Fruit fly (Drosophila melanogaster) whole organism, embryonic: ENCODE data around the gene Irbp.

Experiments used
- ATbp ChIP-seq: fragments of 200-800 bp; sonication (Bioruptor generic); optimal IDR thresholded peaks from 2 replicates; lab custom pipeline; 2017; ENCODE audit warnings: missing biosample characterization, mild to moderate bottlenecking, missing genetic modification characterization, missing genetic modification reagents
- CG11723 ChIP-seq: fragments of 200-800 bp; sonication (Bioruptor generic); optimal IDR thresholded peaks from 2 replicates; lab custom pipeline; 2017; ENCODE audit warnings: missing biosample characterization, mild to moderate bottlenecking, missing genetic modification characterization
- CG13123 ChIP-seq: fragments of 200-800 bp; sonication (Bioruptor generic); optimal IDR thresholded peaks from 2 replicates; lab custom pipeline; 2016; ENCODE audit warnings: missing biosample characterization, missing genetic modification characterization
- CG13287 ChIP-seq: fragments of 200-800 bp; sonication (Bioruptor generic); IDR thresholded peaks from 2 replicates; pipeline ENCODE4 v1.3.6; 2022; ENCODE audit warnings: missing biosample characterization, missing genetic modification characterization; ENCODE audit not compliant: partially characterized antibody
- CG14710 ChIP-seq: fragments of 200-800 bp; sonication (Bioruptor generic); optimal IDR thresholded peaks from 3 replicates; lab custom pipeline; 2019; ENCODE audit warnings: missing biosample characterization, mild to moderate bottlenecking, missing genetic modification characterization, moderate library complexity
- CG1529 ChIP-seq: fragments of 200-800 bp; sonication (Bioruptor generic); optimal IDR thresholded peaks from 3 replicates; lab custom pipeline; 2018; ENCODE audit warnings: missing biosample characterization, missing genetic modification characterization
- CG17612 ChIP-seq: fragments of 200-800 bp; sonication (Bioruptor generic); IDR thresholded peaks from 2 replicates; pipeline ENCODE4 v1.3.6; 2022; ENCODE audit warnings: missing biosample characterization, missing genetic modification characterization
- CG1792 ChIP-seq: fragments of 200-800 bp; sonication (Bioruptor generic); optimal IDR thresholded peaks from 2 replicates; lab custom pipeline; 2016; ENCODE audit warnings: missing biosample characterization, missing genetic modification characterization
- CG18619 ChIP-seq: fragments of 200-800 bp; sonication (Bioruptor generic); optimal IDR thresholded peaks from 3 replicates; lab custom pipeline; 2017; ENCODE audit warnings: missing biosample characterization, mild to moderate bottlenecking, missing genetic modification characterization
- CG34376 ChIP-seq: fragments of 200-800 bp; sonication (Bioruptor generic); optimal IDR thresholded peaks from 2 replicates; lab custom pipeline; 2018; ENCODE audit warnings: missing biosample characterization, mild to moderate bottlenecking, missing genetic modification characterization
- CG42726 ChIP-seq: fragments of 200-800 bp; sonication (Bioruptor generic); IDR thresholded peaks from 2 replicates; pipeline ENCODE4 v1.3.6; 2022; ENCODE audit warnings: missing biosample characterization, missing genetic modification characterization; ENCODE audit not compliant: partially characterized antibody
- CG6654 ChIP-seq: fragments of 200-800 bp; sonication (Bioruptor generic); optimal IDR thresholded peaks from 2 replicates; lab custom pipeline; 2017; ENCODE audit warnings: missing biosample characterization, mild to moderate bottlenecking, missing genetic modification characterization
- CG6791 ChIP-seq: fragments of 200-800 bp; sonication (Bioruptor generic); IDR thresholded peaks from 3 replicates; pipeline ENCODE4 v1.3.6; 2022; ENCODE audit warnings: missing biosample characterization, missing genetic modification characterization; ENCODE audit not compliant: partially characterized antibody
- CG7963 ChIP-seq: fragments of 200-800 bp; sonication (Bioruptor generic); IDR thresholded peaks from 3 replicates; pipeline ENCODE4 v1.3.6; 2022; ENCODE audit warnings: missing biosample characterization, missing genetic modification characterization; ENCODE audit not compliant: partially characterized antibody
- CG8359 ChIP-seq: fragments of 200-800 bp; sonication (Bioruptor generic); optimal IDR thresholded peaks from 2 replicates; lab custom pipeline; 2017; ENCODE audit warnings: missing biosample characterization, mild to moderate bottlenecking, missing genetic modification characterization, borderline replicate concordance
- CG8478 ChIP-seq: fragments of >200 bp; optimal IDR thresholded peaks from 2 replicates; lab custom pipeline; 2018
- CG8765 ChIP-seq: fragments of 200-800 bp; sonication (Bioruptor generic); IDR thresholded peaks from 2 replicates; pipeline ENCODE4 v1.3.6; 2022; ENCODE audit warnings: missing biosample characterization, missing genetic modification characterization
- CG9437 ChIP-seq: fragments of 200-800 bp; sonication (Bioruptor generic); optimal IDR thresholded peaks from 2 replicates; lab custom pipeline; 2018; ENCODE audit warnings: missing biosample characterization, mild to moderate bottlenecking, missing genetic modification characterization
- CkIIα-i1 ChIP-seq: fragments of 200-800 bp; sonication (Bioruptor generic); IDR thresholded peaks from 2 replicates; pipeline ENCODE4 v1.3.6; 2022; ENCODE audit warnings: missing biosample characterization, missing genetic modification characterization
- CoRest ChIP-seq: fragments of 200-800 bp; sonication (Bioruptor generic); optimal IDR thresholded peaks from 3 replicates; lab custom pipeline; 2018; ENCODE audit warnings: missing biosample characterization, mild to moderate bottlenecking, missing genetic modification characterization, moderate library complexity
- Dll ChIP-seq: fragments of 200-800 bp; sonication (Bioruptor generic); IDR thresholded peaks from 4 replicates; pipeline ENCODE4 v1.3.6; 2022; ENCODE audit warnings: missing biosample characterization, missing genetic modification characterization; ENCODE audit not compliant: partially characterized antibody
- Doc2 ChIP-seq: fragments of 200-800 bp; sonication (Bioruptor generic); IDR thresholded peaks from 2 replicates; pipeline ENCODE4 v1.3.6; 2022; ENCODE audit warnings: missing biosample characterization, missing genetic modification characterization
- Dp ChIP-seq: fragments of 200-800 bp; sonication (Bioruptor generic); optimal IDR thresholded peaks from 2 replicates; lab custom pipeline; 2018; ENCODE audit warnings: missing biosample characterization, mild to moderate bottlenecking, missing genetic modification characterization, moderate library complexity
- E2f2 ChIP-seq: fragments of 200-800 bp; sonication (Bioruptor generic); IDR thresholded peaks from 2 replicates; pipeline ENCODE4 v1.3.6; 2022; ENCODE audit warnings: missing biosample characterization, missing genetic modification characterization
- Hsf ChIP-seq: fragments of 200-800 bp; sonication (Bioruptor generic); optimal IDR thresholded peaks from 3 replicates; lab custom pipeline; 2016; ENCODE audit warnings: missing biosample characterization, missing genetic modification characterization
- Jarid2 ChIP-seq: fragments of 200-800 bp; sonication (Bioruptor generic); optimal IDR thresholded peaks from 3 replicates; lab custom pipeline; 2017; ENCODE audit warnings: mild to moderate bottlenecking, missing biosample characterization, missing genetic modification reagents, missing genetic modification characterization
- Lhr ChIP-seq: fragments of 200-800 bp; sonication (Bioruptor generic); optimal IDR thresholded peaks from 3 replicates; lab custom pipeline; 2017; ENCODE audit warnings: mild to moderate bottlenecking, missing biosample characterization, missing genetic modification reagents, missing genetic modification characterization
- MTF-1 ChIP-seq: fragments of 200-800 bp; sonication (Bioruptor generic); optimal IDR thresholded peaks from 2 replicates; lab custom pipeline; 2018; ENCODE audit warnings: missing biosample characterization, mild to moderate bottlenecking, missing genetic modification characterization, borderline replicate concordance
- Rfx ChIP-seq: fragments of 200-800 bp; sonication (Bioruptor generic); IDR thresholded peaks from 2 replicates; pipeline ENCODE4 v1.3.6; 2022; ENCODE audit warnings: missing biosample characterization, missing genetic modification characterization
- Rx ChIP-seq: fragments of 200-800 bp; sonication (Bioruptor generic); IDR thresholded peaks from 2 replicates; pipeline ENCODE4 v1.3.6; 2022; ENCODE audit warnings: missing biosample characterization, missing genetic modification characterization
- Sry-δ ChIP-seq: fragments of 200-800 bp; sonication (Bioruptor generic); optimal IDR thresholded peaks from 2 replicates; lab custom pipeline; 2016; ENCODE audit warnings: missing biosample characterization, missing genetic modification characterization
- chinmo ChIP-seq: fragments of 200-800 bp; sonication (Bioruptor generic); IDR thresholded peaks from 4 replicates; pipeline ENCODE4 v1.3.6; 2022; ENCODE audit warnings: missing biosample characterization, missing genetic modification characterization; ENCODE audit not compliant: partially characterized antibody
- ci ChIP-seq: fragments of 200-800 bp; sonication (Bioruptor generic); IDR thresholded peaks from 3 replicates; pipeline ENCODE4 v1.3.6; 2022; ENCODE audit warnings: missing biosample characterization, missing genetic modification characterization
- crp ChIP-seq, 2 experiments: fragments of 200-800 bp; sonication (Bioruptor generic); optimal IDR thresholded peaks; 2 replicates in 1 of 2; 3 replicates in 1 of 2; lab custom pipeline; 2017; ENCODE audit warnings: missing biosample characterization in 2 of 2, missing genetic modification characterization in 2 of 2, mild to moderate bottlenecking in 1 of 2, moderate library complexity in 1 of 2
- cwo ChIP-seq: fragments of 200-800 bp; sonication (Bioruptor generic); optimal IDR thresholded peaks from 3 replicates; lab custom pipeline; 2017; ENCODE audit warnings: missing biosample characterization, missing genetic modification characterization, mild to moderate bottlenecking, moderate library complexity, missing genetic modification reagents
- dan ChIP-seq: fragments of 200-800 bp; sonication (Bioruptor generic); IDR thresholded peaks from 2 replicates; pipeline ENCODE4 v1.3.6; 2022; ENCODE audit warnings: missing biosample characterization, missing genetic modification characterization
- ewg ChIP-seq: fragments of 200-800 bp; sonication (Bioruptor generic); optimal IDR thresholded peaks from 3 replicates; lab custom pipeline; 2017; ENCODE audit warnings: mild to moderate bottlenecking, missing biosample characterization, missing genetic modification reagents, missing genetic modification characterization
- fd64A ChIP-seq: fragments of 200-800 bp; sonication (Bioruptor generic); optimal IDR thresholded peaks from 3 replicates; lab custom pipeline; 2018; ENCODE audit warnings: missing biosample characterization, mild to moderate bottlenecking, missing genetic modification characterization
- ind ChIP-seq: fragments of 200-800 bp; sonication (Bioruptor generic); optimal IDR thresholded peaks from 3 replicates; lab custom pipeline; 2016; ENCODE audit warnings: missing biosample characterization, missing genetic modification characterization
- inv ChIP-seq: fragments of 200-800 bp; sonication (Bioruptor generic); IDR thresholded peaks from 2 replicates; pipeline ENCODE4 v1.3.6; 2022; ENCODE audit warnings: missing biosample characterization, missing genetic modification characterization; ENCODE audit not compliant: partially characterized antibody
- ken ChIP-seq: fragments of 200-800 bp; sonication (Bioruptor generic); IDR thresholded peaks from 3 replicates; pipeline ENCODE4 v1.3.6; 2022; ENCODE audit warnings: missing biosample characterization, missing genetic modification characterization
- pita ChIP-seq: fragments of 200-800 bp; sonication (Bioruptor generic); optimal IDR thresholded peaks from 2 replicates; lab custom pipeline; 2017; ENCODE audit warnings: missing biosample characterization, mild to moderate bottlenecking, missing genetic modification characterization
- sna ChIP-seq: fragments of 200-800 bp; sonication (Bioruptor generic); IDR thresholded peaks from 2 replicates; pipeline ENCODE4 v1.3.6; 2022; ENCODE audit warnings: missing biosample characterization, missing genetic modification characterization; ENCODE audit not compliant: partially characterized antibody
- stwl ChIP-seq: fragments of 200-800 bp; sonication (Bioruptor generic); optimal IDR thresholded peaks from 3 replicates; lab custom pipeline; 2018; ENCODE audit warnings: missing biosample characterization, mild to moderate bottlenecking, missing genetic modification characterization, moderate library complexity
- ttk ChIP-seq: fragments of 200-800 bp; sonication (Bioruptor generic); IDR thresholded peaks from 2 replicates; pipeline ENCODE4 v2.1.2; 2022; ENCODE audit warnings: missing biosample characterization, missing genetic modification characterization
- unc-4 ChIP-seq: fragments of 200-800 bp; sonication (Bioruptor generic); IDR thresholded peaks from 2 replicates; pipeline ENCODE4 v1.3.6; 2022; ENCODE audit warnings: missing biosample characterization, missing genetic modification characterization; ENCODE audit not compliant: partially characterized antibody
- vvl ChIP-seq: fragments of 200-800 bp; sonication (Bioruptor generic); IDR thresholded peaks from 2 replicates; pipeline ENCODE4 v1.3.6; 2022; ENCODE audit warnings: missing biosample characterization, missing genetic modification characterization
- zen2 ChIP-seq: fragments of 200-800 bp; sonication (Bioruptor generic); IDR thresholded peaks from 3 replicates; pipeline ENCODE4 v1.3.6; 2022; ENCODE audit warnings: missing biosample characterization, missing genetic modification characterization; ENCODE audit not compliant: partially characterized antibody
- zf30C ChIP-seq: fragments of 200-800 bp; sonication (Bioruptor generic); optimal IDR thresholded peaks from 3 replicates; lab custom pipeline; 2018; ENCODE audit warnings: missing biosample characterization, mild to moderate bottlenecking, missing genetic modification characterization

Gene Irbp

DNA sequence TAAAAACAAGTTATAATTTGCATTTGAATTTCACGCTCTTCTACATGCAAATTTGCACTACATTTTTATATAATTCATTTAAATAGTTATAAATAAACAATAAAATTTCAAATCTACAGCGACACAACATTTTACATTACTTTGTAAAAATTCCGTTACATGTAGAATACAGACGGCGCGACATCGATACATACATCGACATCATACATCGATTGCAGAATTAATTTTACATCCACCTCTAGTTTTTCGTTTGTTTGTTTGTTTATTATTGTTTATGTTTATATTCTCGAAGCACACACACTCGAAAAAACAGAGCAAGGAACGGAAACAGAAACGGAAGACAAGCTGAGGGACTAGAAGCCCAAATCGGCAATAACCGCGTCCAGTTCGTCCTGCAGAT, 27.7 kb downstream of the Irbp start, which contains the start of gene CG17230 (continued):
- peak; percentile 81 for TF ChIP-seq CG6791 (GFP tag; lab: Robert Waterston, UW)
- peak; percentile 77 for TF ChIP-seq Dll
- no peak for TF ChIP-seq ind (GFP tag; lab: Kevin White, UChicago)
- TF ChIP-seq MTF-1 (GFP tag; lab: Kevin White, UChicago): no peak
- peak; percentile 82 for TF ChIP-seq CG13287 (GFP tag; lab: Robert Waterston, UW)
- no peak for TF ChIP-seq dan
- 0 out of 2 replicates have a peak, but pooled peaks have one; percentile 8 for TF ChIP-seq vvl (GFP tag; lab: Robert Waterston, UW)
- TF ChIP-seq Doc2 (GFP tag; lab: Robert Waterston, UW): no peak
- no peak for TF ChIP-seq CG17612 (GFP tag; lab: Robert Waterston, UW)
- no peak for TF ChIP-seq CG8359
- no peak for TF ChIP-seq Jarid2 (GFP tag; lab: Kevin White, UChicago)
- TF ChIP-seq stwl (tag; lab: Kevin White, UChicago): peak; percentile 50
- peak; percentile 22 for TF ChIP-seq Dp (GFP tag; lab: Kevin White, UChicago)
- no peak for TF ChIP-seq CG6654 (GFP tag; lab: Kevin White, UChicago)
- peak; percentile 50; the same call in 2 of the 3 replicates for TF ChIP-seq ci (GFP tag; lab: Robert Waterston, UW)
- no peak for TF ChIP-seq CG1529 (GFP tag; lab: Kevin White, UChicago)
- peak; percentile 24 for TF ChIP-seq CoRest (tag; lab: Kevin White, UChicago)
- no peak for TF ChIP-seq Rx (GFP tag; lab: Robert Waterston, UW)
- peak; percentile 17 for TF ChIP-seq fd64A (GFP tag; lab: Kevin White, UChicago)
- peak; percentile 52 for TF ChIP-seq Lhr (GFP tag; lab: Kevin White, UChicago)
- no peak; the same call in 2 of the 3 replicates for TF ChIP-seq zen2 (GFP tag; lab: Robert Waterston, UW)
- TF ChIP-seq CG8765 (GFP tag; lab: Robert Waterston, UW): no peak
- no peak for TF ChIP-seq CG8478 (lab: Kevin White, UChicago)
- TF ChIP-seq CG9437 (GFP tag; lab: Kevin White, UChicago): no peak
- TF ChIP-seq Hsf: no peak
- TF ChIP-seq CG34376 (GFP tag; lab: Kevin White, UChicago): no peak
- no peak for TF ChIP-seq cwo (GFP tag; lab: Kevin White, UChicago)
- no peak for TF ChIP-seq CG18619 (GFP tag; lab: Kevin White, UChicago)
- TF ChIP-seq CkIIα-i1: no peak
- no peak for TF ChIP-seq CG13123 (GFP tag; lab: Kevin White, UChicago)
- peak; percentile 49 for TF ChIP-seq E2f2 (GFP tag; lab: Robert Waterston, UW)
- no peak for TF ChIP-seq ttk (GFP tag; lab: Robert Waterston, UW)
- peak; percentile 76 for TF ChIP-seq sna (GFP tag; lab: Robert Waterston, UW)
- peak; percentile 68 for TF ChIP-seq unc-4 (GFP tag; lab: Robert Waterston, UW)
- TF ChIP-seq crp (GFP tag; optimal IDR thresholded peaks at IDR 0.05; lab: Kevin White, UChicago): no peak
- no peak for TF ChIP-seq pita (GFP tag; lab: Kevin White, UChicago)
- TF ChIP-seq ewg (GFP tag; lab: Kevin White, UChicago): no peak
- peak; percentile 43 for TF ChIP-seq CG14710 (tag; lab: Kevin White, UChicago)
- TF ChIP-seq Sry-δ: peak; percentile 82
- TF ChIP-seq ATbp: no peak
- TF ChIP-seq inv: peak; percentile 76
- peak; percentile 34 for TF ChIP-seq zf30C (GFP tag; lab: Kevin White, UChicago)
- TF ChIP-seq Rfx (GFP tag; lab: Robert Waterston, UW): no peak
- no peak for TF ChIP-seq CG11723
- TF ChIP-seq CG1792 (GFP tag; lab: Kevin White, UChicago): no peak
- peak; percentile 60; the same call in 1 of the 4 replicates for TF ChIP-seq chinmo
- peak; percentile 51 for TF ChIP-seq CG42726 (GFP tag; lab: Robert Waterston, UW)
- TF ChIP-seq ken (GFP tag; lab: Robert Waterston, UW): no peak
- TF ChIP-seq CG7963 (GFP tag; lab: Robert Waterston, UW): peak; percentile 63; the same call in 2 of the 3 replicates
